Worm (Caenorhabditis elegans) whole organism, mixed stage, embryonic: ENCODE results near the gene H23N18.6.

Experiments used
- blmp-1 ChIP-seq: fragments of 150-350 bp; optimal IDR thresholded peaks from 2 replicates; lab custom pipeline; 2014; ENCODE audit warnings: missing biosample characterization, missing genetic modification characterization
- drap-1 ChIP-seq: fragments of 200-800 bp; sonication (Bioruptor generic); optimal IDR thresholded peaks from 3 replicates; lab custom pipeline; 2018; ENCODE audit warnings: mild to moderate bottlenecking, missing genetic modification characterization, missing compliant biosample characterization
- elt-3 ChIP-seq: fragments of 150-350 bp; optimal IDR thresholded peaks from 2 replicates; lab custom pipeline; 2014; ENCODE audit warnings: missing biosample characterization, missing genetic modification characterization
- ham-2 ChIP-seq: fragments of 200-800 bp; sonication (Bioruptor generic); optimal IDR thresholded peaks from 2 replicates; lab custom pipeline; 2018; ENCODE audit warnings: mild to moderate bottlenecking, missing genetic modification characterization, missing compliant biosample characterization
- hlh-1 ChIP-seq: fragments of 150-350 bp; optimal IDR thresholded peaks from 2 replicates; lab custom pipeline; 2014; ENCODE audit warnings: missing biosample characterization, missing genetic modification reagents, missing genetic modification characterization
- lin-13 ChIP-seq: fragments of 150-350 bp; optimal IDR thresholded peaks from 2 replicates; lab custom pipeline; 2014; ENCODE audit warnings: missing biosample characterization, missing genetic modification characterization
- lsy-2 ChIP-seq: fragments of 150-350 bp; optimal IDR thresholded peaks from 2 replicates; lab custom pipeline; 2014; ENCODE audit warnings: missing biosample characterization, missing genetic modification characterization
- nhr-2 ChIP-seq: fragments of 150-350 bp; optimal IDR thresholded peaks from 2 replicates; lab custom pipeline; 2014; ENCODE audit warnings: missing biosample characterization, missing genetic modification characterization
- pha-4 ChIP-seq: fragments of 150-350 bp; optimal IDR thresholded peaks from 2 replicates; lab custom pipeline; 2018; ENCODE audit warnings: missing biosample characterization, missing genetic modification reagents, missing genetic modification characterization
- snpc-4 ChIP-seq: fragments of 150-350 bp; optimal IDR thresholded peaks from 2 replicates; lab custom pipeline; 2014; ENCODE audit warnings: missing biosample characterization, missing genetic modification characterization
- unc-62 ChIP-seq: fragments of 150-350 bp; optimal IDR thresholded peaks from 2 replicates; lab custom pipeline; 2014; ENCODE audit warnings: missing biosample characterization, missing genetic modification reagents, missing genetic modification characterization
- ztf-11 ChIP-seq: fragments of 150-350 bp; optimal IDR thresholded peaks from 2 replicates; lab custom pipeline; 2014; ENCODE audit warnings: missing biosample characterization, missing genetic modification characterization

DNA sequence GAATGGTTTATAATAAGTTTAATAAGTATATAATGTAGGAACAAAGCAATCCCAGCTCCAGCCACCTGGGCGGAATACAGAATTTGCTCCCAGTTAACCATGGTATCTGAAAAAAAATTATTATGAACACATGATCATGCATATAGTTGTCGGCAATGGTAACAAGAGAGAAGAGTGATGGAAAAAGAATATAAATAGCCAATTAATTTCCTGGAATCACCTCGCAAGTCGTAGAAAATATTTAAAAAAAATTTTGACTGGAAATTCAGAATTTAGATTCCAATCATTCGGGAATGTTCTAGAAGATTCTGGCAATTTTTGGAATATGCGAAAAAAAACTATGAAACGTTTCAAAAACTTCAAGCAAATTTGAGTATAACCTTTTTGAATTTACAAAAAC is 29.3 kb upstream of the H23N18.6 start, which contains the start of gene str-211:
- TF ChIP-seq elt-3 (tag; lab: Kevin White, UChicago) = no peak
- TF ChIP-seq unc-62 (GFP tag; lab: Kevin White, UChicago) = no peak
- TF ChIP-seq snpc-4 = no peak
- no peak for TF ChIP-seq ztf-11 (tag; lab: Kevin White, UChicago)
- no peak for TF ChIP-seq hlh-1 (tag; lab: Kevin White, UChicago)
- TF ChIP-seq lin-13 (tag; lab: Kevin White, UChicago) = no peak
- TF ChIP-seq blmp-1 = no peak
- no peak for TF ChIP-seq lsy-2
- TF ChIP-seq drap-1 = no peak
- TF ChIP-seq nhr-2 (tag; lab: Kevin White, UChicago) = no peak
- no peak for TF ChIP-seq pha-4 (tag; lab: Kevin White, UChicago)
- no peak for TF ChIP-seq ham-2 (GFP tag; lab: Kevin White, UChicago)
